Worm (Caenorhabditis elegans): ENCODE measurements around the gene F55C5.10.

DNA sequence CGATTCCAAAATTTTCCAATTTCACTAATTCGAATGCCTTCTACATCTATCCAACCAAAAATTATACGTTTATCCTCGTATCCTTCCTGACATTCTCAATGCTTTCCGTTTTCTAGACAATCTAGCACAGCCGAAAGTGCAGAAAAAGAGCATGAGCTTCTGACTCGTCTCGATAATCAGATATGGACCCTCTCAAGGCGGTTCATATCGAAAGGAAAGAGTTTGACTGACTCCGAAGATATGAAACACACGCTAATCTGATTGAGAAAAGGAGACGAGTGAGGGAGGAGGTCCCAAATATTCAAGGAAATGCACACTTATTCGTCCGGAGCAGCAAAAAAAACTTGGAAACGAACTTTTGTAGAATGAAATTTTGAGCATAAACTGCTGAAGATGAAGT is 45.9 kb downstream of the F55C5.10 start:
- TF ChIP-seq flt-1 (GFP tag; IDR thresholded peaks at IDR 0.05), result no peak
- TF ChIP-seq cog-1 (tag; optimal IDR thresholded peaks at IDR 0.05), result no peak
- TF ChIP-seq med-1 (GFP tag; optimal IDR thresholded peaks at IDR 0.05; ENCODE audit: insufficient read depth), result no peak
- no peak for TF ChIP-seq T22C8.4 (GFP tag; IDR thresholded peaks at IDR 0.05)
- no peak for TF ChIP-seq ztf-23 (GFP tag; IDR thresholded peaks at IDR 0.05)
- TF ChIP-seq ztf-29 (GFP tag; IDR thresholded peaks at IDR 0.05), result no peak
- no peak for TF ChIP-seq ref-1 (GFP tag; conservative IDR thresholded peaks at IDR 0.05)
- no peak for TF ChIP-seq klf-2 (GFP tag; conservative IDR thresholded peaks at IDR 0.05)

Data from whole organism, midembryonic.